Worm (Caenorhabditis elegans) whole organism, late embryonic: ENCODE results near the gene hrpk-2.

Source experiments
- K09A11.1 ChIP-seq: sonication (generic microtip); optimal IDR thresholded peaks from 2 replicates; lab custom pipeline; 2017; ENCODE audit warnings: antibody characterized with exemption, mild to moderate bottlenecking, missing genetic modification characterization, missing compliant biosample characterization; ENCODE audit not compliant: insufficient read depth
- fkh-10 ChIP-seq: fragments of 150-350 bp; optimal IDR thresholded peaks from 2 replicates; lab custom pipeline; 2014; ENCODE audit warnings: missing biosample characterization, missing genetic modification reagents, missing genetic modification characterization
- nfya-1 ChIP-seq: sonication (generic microtip); optimal IDR thresholded peaks from 2 replicates; lab custom pipeline; 2017; ENCODE audit warnings: missing genetic modification characterization, mild to moderate bottlenecking, missing compliant biosample characterization, antibody characterized with exemption, moderate library complexity
- odd-2 ChIP-seq: sonication (generic microtip); optimal IDR thresholded peaks from 2 replicates; lab custom pipeline; 2017; ENCODE audit warnings: antibody characterized with exemption, mild to moderate bottlenecking, missing genetic modification characterization, missing compliant biosample characterization
- pha-4 ChIP-seq: fragments of 150-350 bp; optimal IDR thresholded peaks from 2 replicates; lab custom pipeline; 2018; ENCODE audit warnings: missing biosample characterization, missing genetic modification reagents, missing genetic modification characterization
- pros-1 ChIP-seq: fragments of 150-350 bp; optimal IDR thresholded peaks from 2 replicates; lab custom pipeline; 2014; ENCODE audit warnings: missing biosample characterization, missing genetic modification reagents, missing genetic modification characterization
- rnt-1 ChIP-seq: sonication (generic microtip); optimal IDR thresholded peaks from 2 replicates; lab custom pipeline; 2016; ENCODE audit warnings: missing genetic modification characterization, missing compliant biosample characterization
- unc-55 ChIP-seq: sonication (generic microtip); optimal IDR thresholded peaks from 2 replicates; lab custom pipeline; 2017; ENCODE audit warnings: missing biosample characterization, missing genetic modification reagents, missing genetic modification characterization

ce11 chrIII:7979659-7980058 lies 7.3 kb upstream of the hrpk-2 start, which contains the start of gene clp-1:
- TF ChIP-seq unc-55 (GFP tag; lab: Kevin White, UChicago) (no peak), odd-2 (tag; lab: Kevin White, UChicago) (no peak), K09A11.1 (tag; lab: Kevin White, UChicago) (no peak), fkh-10 (GFP tag; lab: Kevin White, UChicago) (no peak), nfya-1 (tag; lab: Kevin White, UChicago) (no peak), pha-4 (tag; lab: Kevin White, UChicago) (no peak), pros-1 (tag; lab: Kevin White, UChicago) (no peak), rnt-1 (no peak)
